Fruit fly (Drosophila melanogaster) Kc167 (cell line): ENCODE measurements around the gene FucTB.

Experiments
- Sin3A ChIP-seq: fragments of >200 bp; optimal IDR thresholded peaks from 2 replicates; lab custom pipeline; 2018; ENCODE audit warnings: missing external identifiers
- h ChIP-seq: fragments of >200 bp; optimal IDR thresholded peaks from 3 replicates; lab custom pipeline; 2018; ENCODE audit warnings: missing external identifiers
- ttk ChIP-seq: sonication (Bioruptor generic); optimal IDR thresholded peaks from 2 replicates; lab custom pipeline; 2017; ENCODE audit warnings: missing external identifiers

- TF ChIP-seq Sin3A (lab: Kevin White, UChicago) (no peak), h (lab: Kevin White, UChicago) (no peak), ttk (lab: Kevin White, UChicago) (no peak)
Observed at dm6 chr2L:9427570-9427969, 3.3 kb downstream of the FucTB start, which contains the start of gene CG42847.
